Worm (Caenorhabditis elegans) whole organism, late embryonic: Measurements from ENCODE around the gene lsm-5.

Source experiments
- C08G9.2 ChIP-seq: sonication (generic microtip); optimal IDR thresholded peaks from 2 replicates; lab custom pipeline; 2016; ENCODE audit warnings: mild to moderate bottlenecking, missing genetic modification characterization, moderate library complexity, missing compliant biosample characterization
- C38D4.7 ChIP-seq: fragments of 200-800 bp; sonication (Bioruptor generic); optimal IDR thresholded peaks from 2 replicates; lab custom pipeline; 2018; ENCODE audit warnings: mild to moderate bottlenecking, missing genetic modification characterization, moderate library complexity, missing compliant biosample characterization
- F13H6.1 ChIP-seq: sonication (generic microtip); optimal IDR thresholded peaks from 2 replicates; lab custom pipeline; 2016; ENCODE audit warnings: missing genetic modification characterization, missing compliant biosample characterization
- T23F11.4 ChIP-seq: fragments of 200-800 bp; sonication (Bioruptor generic); optimal IDR thresholded peaks from 2 replicates; lab custom pipeline; 2018; ENCODE audit warnings: mild to moderate bottlenecking, missing genetic modification characterization, missing compliant biosample characterization
- Y22D7AL.16 ChIP-seq: sonication (generic microtip); optimal IDR thresholded peaks from 2 replicates; lab custom pipeline; 2016; ENCODE audit warnings: missing genetic modification characterization, missing compliant biosample characterization
- ahr-1 ChIP-seq: sonication (generic microtip); optimal IDR thresholded peaks from 2 replicates; lab custom pipeline; 2016; ENCODE audit warnings: missing genetic modification characterization, missing compliant biosample characterization
- ceh-19 ChIP-seq: fragments of 200-800 bp; sonication (Bioruptor generic); optimal IDR thresholded peaks from 2 replicates; lab custom pipeline; 2018; ENCODE audit warnings: mild to moderate bottlenecking, missing genetic modification characterization, missing compliant biosample characterization
- ceh-2 ChIP-seq: sonication (generic microtip); optimal IDR thresholded peaks from 2 replicates; lab custom pipeline; 2016; ENCODE audit warnings: missing genotype, missing genetic modification characterization, missing compliant biosample characterization
- ceh-22 ChIP-seq: sonication (generic microtip); optimal IDR thresholded peaks from 2 replicates; lab custom pipeline; 2017; ENCODE audit warnings: missing biosample characterization, missing genetic modification characterization
- ceh-24 ChIP-seq: sonication (generic microtip); optimal IDR thresholded peaks from 2 replicates; lab custom pipeline; 2016; ENCODE audit warnings: mild to moderate bottlenecking, missing genetic modification characterization, missing compliant biosample characterization
- ceh-31 ChIP-seq: sonication (generic microtip); optimal IDR thresholded peaks from 2 replicates; lab custom pipeline; 2016; ENCODE audit warnings: missing genetic modification characterization, missing compliant biosample characterization
- ceh-48 ChIP-seq: sonication (generic microtip); optimal IDR thresholded peaks from 2 replicates; lab custom pipeline; 2016; ENCODE audit warnings: missing genetic modification characterization, inconsistent platforms, missing compliant biosample characterization
- ceh-9 ChIP-seq: sonication (generic microtip); optimal IDR thresholded peaks from 2 replicates; lab custom pipeline; 2016; ENCODE audit warnings: mild to moderate bottlenecking, missing genetic modification characterization, inconsistent platforms, missing compliant biosample characterization
- che-1 ChIP-seq: sonication (generic microtip); optimal IDR thresholded peaks from 2 replicates; lab custom pipeline; 2016; ENCODE audit warnings: mild to moderate bottlenecking, missing genetic modification characterization, missing compliant biosample characterization
- dve-1 ChIP-seq: sonication (generic microtip); optimal IDR thresholded peaks from 2 replicates; lab custom pipeline; 2017; ENCODE audit warnings: antibody characterized with exemption, mild to moderate bottlenecking, missing genetic modification characterization, missing compliant biosample characterization
- elt-2 ChIP-seq: sonication (generic microtip); optimal IDR thresholded peaks from 2 replicates; lab custom pipeline; 2016; ENCODE audit warnings: missing genetic modification reagents, missing genetic modification characterization, missing compliant biosample characterization
- ets-4 ChIP-seq: sonication (generic microtip); optimal IDR thresholded peaks from 2 replicates; lab custom pipeline; 2016; ENCODE audit warnings: missing genetic modification characterization, missing compliant biosample characterization
- eyg-1 ChIP-seq: sonication (generic microtip); optimal IDR thresholded peaks from 2 replicates; lab custom pipeline; 2016; ENCODE audit warnings: missing genotype, missing genetic modification characterization, missing compliant biosample characterization
- fax-1 ChIP-seq: sonication (generic microtip); optimal IDR thresholded peaks from 2 replicates; lab custom pipeline; 2016; ENCODE audit warnings: missing genotype, missing genetic modification characterization, missing compliant biosample characterization
- fkh-6 ChIP-seq: sonication (generic microtip); optimal IDR thresholded peaks from 2 replicates; lab custom pipeline; 2016; ENCODE audit warnings: missing genetic modification characterization, missing compliant biosample characterization
- hlh-30 ChIP-seq: sonication (generic microtip); optimal IDR thresholded peaks from 2 replicates; lab custom pipeline; 2017; ENCODE audit warnings: antibody characterized with exemption, missing genetic modification characterization, missing compliant biosample characterization; ENCODE audit not compliant: insufficient read depth
- hlh-6 ChIP-seq: sonication (generic microtip); optimal IDR thresholded peaks from 2 replicates; lab custom pipeline; 2016; ENCODE audit warnings: missing genotype, missing genetic modification characterization, missing compliant biosample characterization
- hlh-8 ChIP-seq: sonication (generic microtip); optimal IDR thresholded peaks from 2 replicates; lab custom pipeline; 2016; ENCODE audit warnings: missing genotype, missing genetic modification characterization, missing compliant biosample characterization
- lin-11 ChIP-seq: fragments of 200-800 bp; sonication (Bioruptor generic); optimal IDR thresholded peaks from 2 replicates; lab custom pipeline; 2018; ENCODE audit warnings: mild to moderate bottlenecking, missing genetic modification characterization, missing compliant biosample characterization
- mec-3 ChIP-seq: sonication (generic microtip); optimal IDR thresholded peaks from 2 replicates; lab custom pipeline; 2016; ENCODE audit warnings: borderline replicate concordance, missing genetic modification characterization, missing compliant biosample characterization
- nhr-232 ChIP-seq: sonication (generic microtip); optimal IDR thresholded peaks from 2 replicates; lab custom pipeline; 2016; ENCODE audit warnings: missing genetic modification characterization, missing compliant biosample characterization
- odd-2 ChIP-seq: sonication (generic microtip); optimal IDR thresholded peaks from 2 replicates; lab custom pipeline; 2017; ENCODE audit warnings: antibody characterized with exemption, mild to moderate bottlenecking, missing genetic modification characterization, missing compliant biosample characterization
- pat-9 ChIP-seq: fragments of 200-800 bp; sonication (Bioruptor generic); optimal IDR thresholded peaks from 2 replicates; lab custom pipeline; 2018; ENCODE audit warnings: mild to moderate bottlenecking, missing genetic modification characterization, moderate library complexity, missing compliant biosample characterization
- pha-4 ChIP-seq: fragments of 150-350 bp; optimal IDR thresholded peaks from 2 replicates; lab custom pipeline; 2018; ENCODE audit warnings: missing biosample characterization, missing genetic modification reagents, missing genetic modification characterization
- pqm-1 ChIP-seq: sonication (generic microtip); optimal IDR thresholded peaks from 2 replicates; lab custom pipeline; 2016; ENCODE audit warnings: missing genetic modification characterization, missing compliant biosample characterization
- pros-1 ChIP-seq: fragments of 150-350 bp; optimal IDR thresholded peaks from 2 replicates; lab custom pipeline; 2014; ENCODE audit warnings: missing biosample characterization, missing genetic modification reagents, missing genetic modification characterization
- ref-2 ChIP-seq: sonication (generic microtip); optimal IDR thresholded peaks from 2 replicates; lab custom pipeline; 2016; ENCODE audit warnings: missing genetic modification characterization, missing compliant biosample characterization
- rnt-1 ChIP-seq: sonication (generic microtip); optimal IDR thresholded peaks from 2 replicates; lab custom pipeline; 2016; ENCODE audit warnings: missing genetic modification characterization, missing compliant biosample characterization
- sox-4 ChIP-seq: sonication (generic microtip); optimal IDR thresholded peaks from 2 replicates; lab custom pipeline; 2017; ENCODE audit warnings: mild to moderate bottlenecking, missing genetic modification characterization, inconsistent platforms, missing compliant biosample characterization
- tbx-2 ChIP-seq: sonication (generic microtip); optimal IDR thresholded peaks from 2 replicates; lab custom pipeline; 2016; ENCODE audit warnings: missing genetic modification characterization, missing compliant biosample characterization
- tbx-7 ChIP-seq: sonication (generic microtip); optimal IDR thresholded peaks from 2 replicates; lab custom pipeline; 2016; ENCODE audit warnings: missing genotype, missing genetic modification characterization, missing compliant biosample characterization
- ttx-3 ChIP-seq: sonication (generic microtip); optimal IDR thresholded peaks from 2 replicates; lab custom pipeline; 2016; ENCODE audit warnings: missing genetic modification reagents, missing genetic modification characterization, missing compliant biosample characterization
- unc-3 ChIP-seq, 2 experiments: fragments of 200-800 bp in 1 of 2; sonication (Bioruptor generic) in 1 of 2; sonication (generic microtip) in 1 of 2; conservative IDR thresholded peaks in 1 of 2; optimal IDR thresholded peaks in 1 of 2; 2 replicates each; pipeline versions ENCODE4 v1.3.6 to Lab custom; 2016 to 2022; ENCODE audit warnings: missing compliant biosample characterization in 2 of 2, missing genetic modification characterization in 2 of 2, missing genetic modification reagents in 1 of 2
- unc-42 ChIP-seq: sonication (generic microtip); optimal IDR thresholded peaks from 2 replicates; lab custom pipeline; 2016; ENCODE audit warnings: missing genotype, missing genetic modification characterization, missing compliant biosample characterization

lsm-5 gene

ce11 chrV:15569702-15570430 is at the start of gene lsm-5:
Gene lsm-5 (plus strand): TSS chrV:15570380.
- TF ChIP-seq ceh-48 (tag; lab: Kevin White, UChicago) (no peak), C08G9.2 (no peak), T23F11.4 (GFP tag; lab: Kevin White, UChicago) (no peak)
- TF ChIP-seq, all 69 proteins: peak for 0

- TF ChIP-seq unc-3 (GFP tag; conservative IDR thresholded peaks at IDR 0.05; lab: Robert Waterston, UW) (no peak), unc-3 (tag; optimal IDR thresholded peaks at IDR 0.05; lab: Kevin White, UChicago) (peak; percentile 3), fax-1 (tag; lab: Kevin White, UChicago) (no peak)
Measured at ce11 chrV:15520398-15520797, 49.8 kb upstream of the lsm-5 start.

DNA sequence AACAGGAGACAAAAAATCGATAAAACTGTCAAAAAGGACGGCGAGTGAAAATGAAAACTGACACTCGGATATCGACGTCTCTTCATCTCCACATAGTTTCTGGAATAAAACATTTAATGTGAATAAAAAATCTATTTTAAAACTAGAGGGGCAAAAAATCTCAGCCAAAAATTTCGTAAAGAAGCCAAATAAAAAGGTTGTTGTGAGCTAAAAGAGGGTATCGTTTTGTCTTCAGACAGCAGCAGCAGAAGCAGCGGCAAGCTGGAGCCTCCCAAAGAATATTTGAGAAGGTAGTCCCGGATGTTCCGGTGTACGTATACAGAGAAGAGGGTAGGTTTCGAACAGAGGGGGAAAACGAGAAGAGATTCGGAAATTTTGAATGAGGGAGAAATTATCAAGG is 48.3 kb upstream of the lsm-5 start, which contains the start of gene lgc-31:
TSS of gene lgc-31 (minus strand) at position 101 of the 400 bp plus-strand sequence.
- TF ChIP-seq fkh-6 (tag; lab: Kevin White, UChicago) = no peak

DNA sequence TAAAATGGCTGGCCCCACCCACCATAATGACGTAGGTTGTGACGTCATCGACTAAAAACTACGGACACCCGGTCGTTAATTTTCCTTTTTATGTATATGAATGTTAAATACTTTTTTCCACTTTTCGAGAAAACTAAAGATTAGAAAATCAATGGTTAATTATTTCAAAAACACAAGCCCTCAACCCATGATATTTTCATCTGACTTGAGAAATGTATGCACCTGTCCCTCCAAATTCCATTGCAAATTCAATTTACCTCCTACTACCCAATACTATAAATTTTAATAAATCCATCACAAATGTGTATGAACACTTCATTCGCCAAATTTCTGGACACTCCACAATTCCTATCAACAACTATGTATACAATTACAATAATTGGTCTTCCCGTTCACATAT is 41.1 kb upstream of the lsm-5 start, which contains the start of gene srh-276:
TSS of gene srh-276 (plus strand) at position 301 of the 400 bp plus-strand sequence.
- TF ChIP-seq hlh-8 (tag; lab: Kevin White, UChicago) = no peak
- TF ChIP-seq hlh-6 (tag; lab: Kevin White, UChicago) = no peak
- no peak for TF ChIP-seq pros-1 (tag; lab: Kevin White, UChicago)
- TF ChIP-seq ceh-24 (tag; lab: Kevin White, UChicago) = no peak
- no peak for TF ChIP-seq dve-1 (tag; lab: Kevin White, UChicago)
- no peak for TF ChIP-seq hlh-30
- TF ChIP-seq fkh-6 (tag; lab: Kevin White, UChicago) = no peak
- TF ChIP-seq nhr-232 = no peak
- TF ChIP-seq unc-42 = no peak
- no peak for TF ChIP-seq rnt-1 (tag; lab: Kevin White, UChicago)
- TF ChIP-seq odd-2 (tag; lab: Kevin White, UChicago) = no peak
- TF ChIP-seq che-1 (tag; lab: Kevin White, UChicago) = no peak
- TF ChIP-seq elt-2 = no peak
- TF ChIP-seq sox-4 (tag; lab: Kevin White, UChicago) = no peak
- TF ChIP-seq Y22D7AL.16 (tag; lab: Kevin White, UChicago) = no peak
- TF ChIP-seq ceh-22 = no peak
- no peak for TF ChIP-seq ceh-9 (tag; lab: Kevin White, UChicago)
- no peak for TF ChIP-seq ceh-2 (tag; lab: Kevin White, UChicago)
- TF ChIP-seq pqm-1 = no peak

DNA sequence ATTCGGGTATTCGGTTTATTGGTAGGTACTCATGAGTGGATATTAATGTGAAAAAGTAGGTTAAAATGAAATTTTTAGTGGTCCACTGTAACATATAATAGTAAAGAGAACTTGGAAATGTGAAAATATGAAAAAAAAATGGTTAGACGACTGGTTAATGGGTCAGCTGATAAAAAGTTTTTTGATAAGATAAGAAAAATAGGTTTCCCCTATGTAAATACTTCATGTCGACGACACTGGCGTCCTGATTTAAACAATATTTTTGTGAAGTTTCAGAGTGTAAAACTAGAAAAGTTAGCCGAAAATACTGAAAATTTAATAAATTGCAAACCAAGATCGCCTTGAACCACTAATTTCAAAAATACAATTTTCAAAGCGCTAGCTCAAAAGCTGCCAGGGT is 37.1 kb upstream of the lsm-5 start, which contains the start of gene F21A3.11:
TSS of gene F21A3.11 (minus strand) at position 117 of the 400 bp plus-strand sequence.
- no peak for TF ChIP-seq ttx-3 (tag; lab: Kevin White, UChicago)
- TF ChIP-seq tbx-2 (tag; lab: Kevin White, UChicago) = no peak
- TF ChIP-seq ceh-48 (tag; lab: Kevin White, UChicago) = no peak
- peak; percentile 69 for TF ChIP-seq elt-2
- TF ChIP-seq, all 69 proteins: peak for 1

ce11 chrV:15533864-15534263 is 36.3 kb upstream of the lsm-5 start, which contains the start of gene F21A3.2:
Gene F21A3.2 (minus strand): TSS chrV:15533964.
- TF ChIP-seq lin-11 (tag; lab: Kevin White, UChicago) (no peak), eyg-1 (tag; lab: Kevin White, UChicago) (no peak), elt-2 (no peak), ceh-31 (tag; lab: Kevin White, UChicago) (no peak), ahr-1 (tag; lab: Kevin White, UChicago) (no peak), ref-2 (tag; lab: Kevin White, UChicago) (no peak), hlh-30 (no peak), unc-42 (no peak), C38D4.7 (GFP tag; lab: Kevin White, UChicago) (no peak), ceh-19 (GFP tag; lab: Kevin White, UChicago) (no peak), pha-4 (tag; lab: Kevin White, UChicago) (no peak), tbx-7 (tag; lab: Kevin White, UChicago) (no peak), fax-1 (tag; lab: Kevin White, UChicago) (no peak), F13H6.1 (tag; lab: Kevin White, UChicago) (no peak), ets-4 (no peak), dve-1 (tag; lab: Kevin White, UChicago) (no peak), mec-3 (tag; lab: Kevin White, UChicago) (no peak), pat-9 (no peak)
- TF ChIP-seq, all 69 proteins: peak for 0
